Fruit fly (Drosophila melanogaster) whole organism, embryonic: ENCODE results near the gene PGAP2.

Experiments
- Adf1 ChIP-seq: fragments of 200-800 bp; sonication (Bioruptor generic); IDR thresholded peaks from 2 replicates; pipeline ENCODE4 v1.3.6; 2022; ENCODE audit warnings: missing biosample characterization, missing genetic modification characterization
- Asciz ChIP-seq: fragments of 200-800 bp; sonication (Bioruptor generic); optimal IDR thresholded peaks from 2 replicates; lab custom pipeline; 2017; ENCODE audit warnings: missing biosample characterization, mild to moderate bottlenecking, missing genetic modification characterization, missing genetic modification reagents
- BEAF-32 ChIP-seq: fragments of 200-800 bp; sonication (Bioruptor generic); optimal IDR thresholded peaks from 3 replicates; lab custom pipeline; 2017; ENCODE audit warnings: missing biosample characterization, missing genetic modification characterization, mild to moderate bottlenecking, moderate library complexity, missing genetic modification reagents
- Blimp-1 ChIP-seq: fragments of 200-800 bp; sonication (Bioruptor generic); optimal IDR thresholded peaks from 3 replicates; lab custom pipeline; 2018; ENCODE audit warnings: missing biosample characterization, missing genetic modification characterization, mild to moderate bottlenecking, moderate library complexity, missing genetic modification reagents
- CG1024 ChIP-seq: fragments of 200-800 bp; sonication (Bioruptor generic); IDR thresholded peaks from 2 replicates; pipeline ENCODE4 v1.3.6; 2022; ENCODE audit warnings: missing biosample characterization, missing genetic modification characterization
- CG12299 ChIP-seq: fragments of 200-800 bp; sonication (Bioruptor generic); optimal IDR thresholded peaks from 2 replicates; lab custom pipeline; 2018; ENCODE audit warnings: missing biosample characterization, mild to moderate bottlenecking, missing genetic modification characterization
- CG1233 ChIP-seq: fragments of 200-800 bp; sonication (Bioruptor generic); optimal IDR thresholded peaks from 4 replicates; lab custom pipeline; 2018; ENCODE audit warnings: missing biosample characterization, mild to moderate bottlenecking, missing genetic modification characterization
- CG14667 ChIP-seq: fragments of 200-800 bp; sonication (Bioruptor generic); IDR thresholded peaks from 2 replicates; pipeline ENCODE4 v1.3.6; 2022; ENCODE audit warnings: missing biosample characterization, missing genetic modification characterization
- CG15479 ChIP-seq: fragments of 200-800 bp; sonication (Bioruptor generic); optimal IDR thresholded peaks from 3 replicates; lab custom pipeline; 2019; ENCODE audit warnings: missing biosample characterization, mild to moderate bottlenecking, missing genetic modification characterization, moderate library complexity
- CG3065 ChIP-seq: fragments of 200-800 bp; sonication (Bioruptor generic); optimal IDR thresholded peaks from 2 replicates; lab custom pipeline; 2016; ENCODE audit warnings: missing biosample characterization, missing genetic modification characterization
- CG34376 ChIP-seq: fragments of 200-800 bp; sonication (Bioruptor generic); optimal IDR thresholded peaks from 2 replicates; lab custom pipeline; 2018; ENCODE audit warnings: missing biosample characterization, mild to moderate bottlenecking, missing genetic modification characterization
- CG3838 ChIP-seq: fragments of 200-800 bp; sonication (Bioruptor generic); optimal IDR thresholded peaks from 3 replicates; lab custom pipeline; 2016; ENCODE audit warnings: missing biosample characterization, missing genetic modification characterization
- CG4820 ChIP-seq: fragments of 200-800 bp; sonication (Bioruptor generic); optimal IDR thresholded peaks from 3 replicates; lab custom pipeline; 2016; ENCODE audit warnings: missing biosample characterization, missing genetic modification characterization
- CG6765 ChIP-seq: fragments of 200-800 bp; sonication (Bioruptor generic); optimal IDR thresholded peaks from 3 replicates; lab custom pipeline; 2017; ENCODE audit warnings: missing biosample characterization, mild to moderate bottlenecking, missing genetic modification characterization
- CHES-1-like ChIP-seq: fragments of 200-800 bp; sonication (Bioruptor generic); optimal IDR thresholded peaks from 2 replicates; lab custom pipeline; 2016; ENCODE audit warnings: missing biosample characterization, missing genetic modification characterization
- Dad ChIP-seq: fragments of 200-800 bp; sonication (Bioruptor generic); optimal IDR thresholded peaks from 3 replicates; lab custom pipeline; 2016; ENCODE audit warnings: missing biosample characterization, missing genetic modification characterization
- Eip74EF ChIP-seq, 2 experiments: fragments of 200-800 bp in 1 of 2; fragments of >200 bp in 1 of 2; sonication (Bioruptor generic) in 1 of 2; optimal IDR thresholded peaks; 2 replicates each; lab custom pipeline; 2017 to 2019; ENCODE audit warnings: missing biosample characterization in 2 of 2, missing genetic modification characterization in 2 of 2, mild to moderate bottlenecking in 1 of 2, moderate library complexity in 1 of 2
- Elba2 ChIP-seq: fragments of 200-800 bp; sonication (Bioruptor generic); optimal IDR thresholded peaks from 3 replicates; lab custom pipeline; 2016; ENCODE audit warnings: missing biosample characterization, missing genetic modification characterization
- Gsc ChIP-seq: fragments of 200-800 bp; sonication (Bioruptor generic); IDR thresholded peaks from 2 replicates; pipeline ENCODE4 v1.3.6; 2022; ENCODE audit warnings: missing biosample characterization, missing genetic modification characterization
- H15 ChIP-seq: fragments of 200-800 bp; sonication (Bioruptor generic); IDR thresholded peaks from 3 replicates; pipeline ENCODE4 v1.3.6; 2022; ENCODE audit warnings: missing biosample characterization, missing genetic modification characterization
- Lpt ChIP-seq: fragments of >200 bp; optimal IDR thresholded peaks from 2 replicates; lab custom pipeline; 2018; ENCODE audit warnings: missing biosample characterization, missing genetic modification characterization
- Neu2 ChIP-seq: fragments of 200-800 bp; sonication (Bioruptor generic); optimal IDR thresholded peaks from 3 replicates; lab custom pipeline; 2016; ENCODE audit warnings: missing biosample characterization, missing genetic modification characterization, borderline replicate concordance
- Nf-YA ChIP-seq: fragments of 200-800 bp; sonication (Bioruptor generic); IDR thresholded peaks from 2 replicates; pipeline ENCODE4 v1.3.6; 2022; ENCODE audit warnings: missing biosample characterization, missing genetic modification characterization
- Sin3A ChIP-seq: fragments of >200 bp; optimal IDR thresholded peaks from 2 replicates; lab custom pipeline; 2018
- TFAM ChIP-seq: fragments of 200-800 bp; sonication (Bioruptor generic); optimal IDR thresholded peaks from 2 replicates; lab custom pipeline; 2017; ENCODE audit warnings: missing biosample characterization, missing genetic modification characterization, inconsistent platforms
- Usf ChIP-seq: fragments of 200-800 bp; sonication (Bioruptor generic); optimal IDR thresholded peaks from 2 replicates; lab custom pipeline; 2017; ENCODE audit warnings: missing genotype, missing biosample characterization, missing genetic modification characterization
- Vsx1 ChIP-seq: fragments of 200-800 bp; sonication (Bioruptor generic); optimal IDR thresholded peaks from 2 replicates; lab custom pipeline; 2017; ENCODE audit warnings: missing biosample characterization, mild to moderate bottlenecking, missing genetic modification characterization, missing genetic modification reagents
- ash1 ChIP-seq: fragments of 200-800 bp; sonication (Bioruptor generic); optimal IDR thresholded peaks from 2 replicates; lab custom pipeline; 2018; ENCODE audit warnings: missing biosample characterization, mild to moderate bottlenecking, missing genetic modification characterization
- crol ChIP-seq: fragments of 200-800 bp; sonication (Bioruptor generic); IDR thresholded peaks from 2 replicates; pipeline ENCODE4 v1.3.6; 2022; ENCODE audit warnings: missing biosample characterization, missing genetic modification characterization
- dimm ChIP-seq: fragments of 200-800 bp; sonication (Bioruptor generic); IDR thresholded peaks from 2 replicates; pipeline ENCODE4 v1.3.6; 2022; ENCODE audit warnings: missing biosample characterization, missing genetic modification characterization
- dysf ChIP-seq: fragments of 200-800 bp; sonication (Bioruptor generic); IDR thresholded peaks from 3 replicates; pipeline ENCODE4 v1.3.6; 2022; ENCODE audit warnings: missing biosample characterization, missing genetic modification characterization
- ems ChIP-seq: fragments of 200-800 bp; sonication (Bioruptor generic); optimal IDR thresholded peaks from 3 replicates; lab custom pipeline; 2016; ENCODE audit warnings: missing biosample characterization, missing genetic modification characterization
- esg ChIP-seq: fragments of 200-800 bp; sonication (Bioruptor generic); conservative IDR thresholded peaks from 2 replicates; pipeline ENCODE4 v1.3.6; 2022; ENCODE audit warnings: missing biosample characterization, missing genetic modification characterization
- eyg ChIP-seq: fragments of 200-800 bp; sonication (Bioruptor generic); optimal IDR thresholded peaks from 3 replicates; lab custom pipeline; 2016; ENCODE audit warnings: missing biosample characterization, missing genetic modification characterization
- fd3F ChIP-seq: fragments of 200-800 bp; sonication (Bioruptor generic); optimal IDR thresholded peaks from 2 replicates; lab custom pipeline; 2018; ENCODE audit warnings: missing biosample characterization, mild to moderate bottlenecking, missing genetic modification characterization, moderate library complexity
- fd96Cb ChIP-seq: fragments of 200-800 bp; sonication (Bioruptor generic); optimal IDR thresholded peaks from 2 replicates; lab custom pipeline; 2018; ENCODE audit warnings: missing biosample characterization, mild to moderate bottlenecking, missing genetic modification characterization, moderate library complexity
- hkb ChIP-seq, 2 experiments: fragments of 200-800 bp in 1 of 2; fragments of >200 bp in 1 of 2; sonication (Bioruptor generic) in 1 of 2; IDR thresholded peaks in 1 of 2; optimal IDR thresholded peaks in 1 of 2; 2 replicates each; pipeline versions ENCODE4 v1.3.6 to Lab custom; 2017 to 2022; ENCODE audit warnings: missing biosample characterization in 1 of 2, missing genetic modification characterization in 1 of 2
- ken ChIP-seq: fragments of 200-800 bp; sonication (Bioruptor generic); IDR thresholded peaks from 3 replicates; pipeline ENCODE4 v1.3.6; 2022; ENCODE audit warnings: missing biosample characterization, missing genetic modification characterization
- maf-S ChIP-seq: fragments of 200-800 bp; sonication (Bioruptor generic); optimal IDR thresholded peaks from 2 replicates; lab custom pipeline; 2016; ENCODE audit warnings: missing biosample characterization, missing genetic modification characterization
- nau ChIP-seq: fragments of 200-800 bp; sonication (Bioruptor generic); optimal IDR thresholded peaks from 3 replicates; lab custom pipeline; 2017; ENCODE audit warnings: missing biosample characterization, mild to moderate bottlenecking, missing genetic modification characterization, missing genetic modification reagents
- scrt ChIP-seq: fragments of 200-800 bp; sonication (Bioruptor generic); optimal IDR thresholded peaks from 2 replicates; lab custom pipeline; 2018; ENCODE audit warnings: missing biosample characterization, mild to moderate bottlenecking, missing genetic modification characterization, moderate library complexity
- sim ChIP-seq: fragments of 200-800 bp; sonication (Bioruptor generic); IDR thresholded peaks from 2 replicates; pipeline ENCODE4 v1.3.6; 2022; ENCODE audit warnings: missing biosample characterization, missing genetic modification characterization
- slbo ChIP-seq: fragments of 200-800 bp; sonication (Bioruptor generic); IDR thresholded peaks from 2 replicates; pipeline ENCODE4 v1.3.6; 2022; ENCODE audit warnings: missing biosample characterization, missing genetic modification characterization
- stc ChIP-seq: fragments of 200-800 bp; sonication (Bioruptor generic); IDR thresholded peaks from 2 replicates; pipeline ENCODE4 v1.3.6; 2022; ENCODE audit warnings: missing biosample characterization, missing genetic modification characterization
- tll ChIP-seq, 2 experiments: fragments of 200-800 bp in 1 of 2; fragments of >200 bp in 1 of 2; sonication (Bioruptor generic) in 1 of 2; optimal IDR thresholded peaks; 2 replicates each; lab custom pipeline; 2017 to 2019; ENCODE audit warnings: missing biosample characterization in 2 of 2, missing genetic modification characterization in 2 of 2, mild to moderate bottlenecking in 1 of 2, moderate library complexity in 1 of 2
- ttk ChIP-seq: fragments of 200-800 bp; sonication (Bioruptor generic); IDR thresholded peaks from 2 replicates; pipeline ENCODE4 v2.1.2; 2022; ENCODE audit warnings: missing biosample characterization, missing genetic modification characterization
- vnd ChIP-seq: fragments of 200-800 bp; sonication (Bioruptor generic); IDR thresholded peaks from 3 replicates; pipeline ENCODE4 v1.3.6; 2022; ENCODE audit warnings: missing biosample characterization, missing genetic modification characterization; ENCODE audit not compliant: partially characterized antibody
- wdn ChIP-seq: fragments of 200-800 bp; sonication (Bioruptor generic); IDR thresholded peaks from 2 replicates; pipeline ENCODE4 v1.3.6; 2022; ENCODE audit warnings: missing biosample characterization, missing genetic modification characterization
- zf30C ChIP-seq: fragments of 200-800 bp; sonication (Bioruptor generic); optimal IDR thresholded peaks from 3 replicates; lab custom pipeline; 2018; ENCODE audit warnings: missing biosample characterization, mild to moderate bottlenecking, missing genetic modification characterization
- zfh1 ChIP-seq: fragments of 200-800 bp; sonication (Bioruptor generic); IDR thresholded peaks from 3 replicates; pipeline ENCODE4 v1.3.6; 2022; ENCODE audit warnings: missing biosample characterization, missing genetic modification characterization

Gene PGAP2

DNA sequence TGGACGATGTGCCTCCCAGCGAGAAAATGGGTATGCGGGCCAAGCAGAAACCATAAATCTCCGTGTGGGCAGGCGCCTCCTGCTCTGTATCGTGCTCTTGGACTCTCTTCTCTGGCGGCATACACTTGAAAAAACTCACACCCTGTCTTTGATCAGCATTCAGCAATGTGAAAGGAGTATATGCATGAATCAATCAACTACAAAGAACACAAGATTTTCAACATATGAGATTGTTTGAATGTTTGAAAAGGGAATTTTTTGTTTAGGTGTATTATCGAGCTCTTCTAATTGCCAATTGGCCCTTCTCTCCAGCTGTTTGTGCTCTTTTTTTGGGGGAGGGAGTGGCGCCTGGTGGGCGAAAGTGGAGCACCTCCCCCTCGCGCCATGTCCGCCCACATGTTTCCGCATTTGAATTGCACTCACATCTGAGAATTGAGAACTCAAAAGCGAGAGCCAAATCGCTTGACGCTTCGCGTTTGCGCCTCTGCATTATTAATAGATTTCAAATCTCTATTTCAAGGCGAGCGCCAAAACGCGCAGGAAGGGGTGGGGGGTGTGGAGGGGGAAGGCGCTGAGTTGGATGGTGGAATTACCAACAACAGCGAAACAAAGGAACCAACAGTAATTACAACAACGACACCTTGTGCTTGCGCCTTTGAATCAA lies 26.2 kb upstream of the PGAP2 start (continued):
- TF ChIP-seq Vsx1 (GFP tag; lab: Kevin White, UChicago) (peak; percentile 66), crol (GFP tag; lab: Robert Waterston, UW) (peak; percentile 87), Dad (GFP tag; lab: Kevin White, UChicago) (peak; percentile 77), Gsc (GFP tag; lab: Robert Waterston, UW) (peak; percentile 63), hkb (optimal IDR thresholded peaks at IDR 0.05; lab: Kevin White, UChicago) (no peak), hkb (GFP tag; IDR thresholded peaks at IDR 0.05; lab: Robert Waterston, UW) (peak; percentile 92), zf30C (GFP tag; lab: Kevin White, UChicago) (peak; percentile 64), CG4820 (peak; percentile 82), CG6765 (GFP tag; lab: Kevin White, UChicago) (peak; percentile 83), fd96Cb (tag; lab: Kevin White, UChicago) (peak; percentile 82), Neu2 (no peak), CG3065 (GFP tag; lab: Kevin White, UChicago) (peak; percentile 69), CHES-1-like (GFP tag; lab: Kevin White, UChicago) (peak; percentile 90), TFAM (GFP tag; lab: Kevin White, UChicago) (no peak), Lpt (GFP tag; lab: Kevin White, UChicago) (no peak), nau (peak; percentile 90), CG34376 (GFP tag; lab: Kevin White, UChicago) (peak; percentile 67), zfh1 (GFP tag; lab: Robert Waterston, UW) (peak; percentile 91), ttk (peak; percentile 86), ash1 (GFP tag; lab: Kevin White, UChicago) (peak; percentile 34), CG12299 (tag; lab: Kevin White, UChicago) (peak; percentile 41), CG15479 (GFP tag; lab: Kevin White, UChicago) (no peak), CG1024 (peak; percentile 78), dysf (GFP tag; lab: Robert Waterston, UW) (peak; percentile 94), Usf (peak; percentile 33), dimm (peak; percentile 84), BEAF-32 (GFP tag; lab: Kevin White, UChicago) (no peak), ken (GFP tag; lab: Robert Waterston, UW) (peak; percentile 90), Sin3A (no peak), CG1233 (GFP tag; lab: Kevin White, UChicago) (peak; percentile 72), H15 (GFP tag; lab: Robert Waterston, UW) (peak; percentile 87), fd3F (GFP tag; lab: Kevin White, UChicago) (peak; percentile 83), Eip74EF (GFP tag; optimal IDR thresholded peaks at IDR 0.05; lab: Kevin White, UChicago) (peak in 1 of 2 experiments; percentile 82), vnd (no peak), wdn (GFP tag; lab: Robert Waterston, UW) (peak; percentile 81), Blimp-1 (GFP tag; lab: Kevin White, UChicago) (peak; percentile 86), CG14667 (peak; percentile 88), scrt (GFP tag; lab: Kevin White, UChicago) (peak; percentile 83), slbo (GFP tag; lab: Robert Waterston, UW) (peak; percentile 94), sim (GFP tag; lab: Robert Waterston, UW) (no peak; the same call in none of the 2 replicates), ems (peak; percentile 79), CG3838 (peak; percentile 50), esg (GFP tag; lab: Robert Waterston, UW) (peak; percentile 82), maf-S (GFP tag; lab: Kevin White, UChicago) (peak; percentile 74), Asciz (GFP tag; lab: Kevin White, UChicago) (peak; percentile 87), tll (GFP tag; optimal IDR thresholded peaks at IDR 0.05; lab: Kevin White, UChicago) (no peak), Adf1 (peak; percentile 67), Nf-YA (peak; percentile 87), eyg (GFP tag; lab: Kevin White, UChicago) (peak; percentile 68), stc (GFP tag; lab: Robert Waterston, UW) (peak; percentile 88), Elba2 (GFP tag; lab: Kevin White, UChicago) (no peak)
